Fruit fly (Drosophila melanogaster): ENCODE data around the gene Fum4.

The Fum4 gene

dm6 chr2L:10220501-10221386 is 29.4 kb upstream of the Fum4 start, which contains the start of the genes Npc1a and Prosalpha6:
Gene Npc1a (minus strand): TSS chr2L:10221216.
Gene Prosalpha6 (plus strand): TSS chr2L:10221351.
- TF ChIP-seq CG10348 (GFP tag; IDR thresholded peaks at IDR 0.05) (no peak), CG15710 (tag; optimal IDR thresholded peaks at IDR 0.05) (peak; percentile 31)

dm6 chr2L:10220010-10220409 is 28.7 kb upstream of the Fum4 start:
- TF ChIP-seq rn (GFP tag; IDR thresholded peaks at IDR 0.05) (no peak), gl (tag; optimal IDR thresholded peaks at IDR 0.05) (no peak), CG8159 (tag; optimal IDR thresholded peaks at IDR 0.05) (no peak), CG8301 (tag; optimal IDR thresholded peaks at IDR 0.05) (no peak), Ets98B (GFP tag; IDR thresholded peaks at IDR 0.05) (no peak), CG4496 (GFP tag; IDR thresholded peaks at IDR 0.05) (no peak), CG10348 (GFP tag; IDR thresholded peaks at IDR 0.05) (no peak), fd96Ca (GFP tag; IDR thresholded peaks at IDR 0.05) (no peak), CG12605 (GFP tag; IDR thresholded peaks at IDR 0.05) (no peak), Pif1B (GFP tag; optimal IDR thresholded peaks at IDR 0.05) (no peak), CG13204 (GFP tag; optimal IDR thresholded peaks at IDR 0.05) (no peak), D1 (tag; optimal IDR thresholded peaks at IDR 0.05) (no peak), CG14655 (GFP tag; optimal IDR thresholded peaks at IDR 0.05) (no peak), Pif1A (GFP tag; optimal IDR thresholded peaks at IDR 0.05) (no peak), Snoo (tag; optimal IDR thresholded peaks at IDR 0.05) (no peak), EcR (GFP tag; optimal IDR thresholded peaks at IDR 0.05) (no peak), CG9948 (tag; optimal IDR thresholded peaks at IDR 0.05) (no peak)

- TF ChIP-seq CG17806 (tag; optimal IDR thresholded peaks at IDR 0.05), result peak; percentile 10
- no peak for TF ChIP-seq Ets98B (GFP tag; IDR thresholded peaks at IDR 0.05)
Measured at dm6 chr2L:10210631-10211557, 19.6 kb upstream of the Fum4 start, which contains the start of the genes CG5727 and ath. Gene CG5727 (minus strand): TSS chr2L:10210681. Gene ath (plus strand): TSS chr2L:10211143.

dm6 chr2L:10208799-10209794 is 17.8 kb upstream of the Fum4 start, which contains the start of gene CG5731:
Gene CG5731 (minus strand): TSS chr2L:10209744.
- TF ChIP-seq CG10348 (GFP tag; IDR thresholded peaks at IDR 0.05), result no peak
- no peak for TF ChIP-seq gl (tag; optimal IDR thresholded peaks at IDR 0.05)
- no peak for TF ChIP-seq CG8301 (tag; optimal IDR thresholded peaks at IDR 0.05)
- no peak for TF ChIP-seq rn (GFP tag; IDR thresholded peaks at IDR 0.05)
- TF ChIP-seq CG12605 (GFP tag; IDR thresholded peaks at IDR 0.05), result 0 out of 2 replicates have a peak, but pooled peaks have one; percentile 21
- no peak for TF ChIP-seq D1 (tag; optimal IDR thresholded peaks at IDR 0.05)
- no peak for TF ChIP-seq Pif1B (GFP tag; optimal IDR thresholded peaks at IDR 0.05)
- no peak for TF ChIP-seq CG34367 (tag; optimal IDR thresholded peaks at IDR 0.05)
- TF ChIP-seq EcR (GFP tag; optimal IDR thresholded peaks at IDR 0.05), result peak; percentile 64
- no peak for TF ChIP-seq Pif1A (GFP tag; optimal IDR thresholded peaks at IDR 0.05)
- TF ChIP-seq CG32121 (GFP tag; IDR thresholded peaks at IDR 0.05), result 0 out of 2 replicates have a peak, but pooled peaks have one; percentile 16
- no peak for TF ChIP-seq CG15710 (tag; optimal IDR thresholded peaks at IDR 0.05)
- TF ChIP-seq Ets98B (GFP tag; IDR thresholded peaks at IDR 0.05), result no peak
- no peak for TF ChIP-seq Snoo (tag; optimal IDR thresholded peaks at IDR 0.05)
- TF ChIP-seq CG4496 (GFP tag; IDR thresholded peaks at IDR 0.05), result no peak
- no peak for TF ChIP-seq fd96Ca (GFP tag; IDR thresholded peaks at IDR 0.05)
- TF ChIP-seq CG14655 (GFP tag; optimal IDR thresholded peaks at IDR 0.05), result no peak
- no peak for TF ChIP-seq CG9948 (tag; optimal IDR thresholded peaks at IDR 0.05)
- no peak for TF ChIP-seq CG13204 (GFP tag; optimal IDR thresholded peaks at IDR 0.05)
- TF ChIP-seq CG8159 (tag; optimal IDR thresholded peaks at IDR 0.05), result no peak
- no peak for TF ChIP-seq CG17806 (tag; optimal IDR thresholded peaks at IDR 0.05)

- TF ChIP-seq CG13204 (GFP tag; optimal IDR thresholded peaks at IDR 0.05), result no peak
- TF ChIP-seq CG17806 (tag; optimal IDR thresholded peaks at IDR 0.05), result no peak
- TF ChIP-seq CG15710 (tag; optimal IDR thresholded peaks at IDR 0.05), result no peak
- TF ChIP-seq EcR (GFP tag; optimal IDR thresholded peaks at IDR 0.05), result no peak
- no peak for TF ChIP-seq Ets98B (GFP tag; IDR thresholded peaks at IDR 0.05)
- TF ChIP-seq Pif1A (GFP tag; optimal IDR thresholded peaks at IDR 0.05), result no peak
- no peak for TF ChIP-seq fd96Ca (GFP tag; IDR thresholded peaks at IDR 0.05)
- TF ChIP-seq CG14655 (GFP tag; optimal IDR thresholded peaks at IDR 0.05), result no peak
- no peak for TF ChIP-seq CG9948 (tag; optimal IDR thresholded peaks at IDR 0.05)
- no peak for TF ChIP-seq CG8301 (tag; optimal IDR thresholded peaks at IDR 0.05)
- no peak for TF ChIP-seq CG10348 (GFP tag; IDR thresholded peaks at IDR 0.05)
- TF ChIP-seq D1 (tag; optimal IDR thresholded peaks at IDR 0.05), result no peak
- TF ChIP-seq CG4496 (GFP tag; IDR thresholded peaks at IDR 0.05), result no peak
- TF ChIP-seq rn (GFP tag; IDR thresholded peaks at IDR 0.05), result no peak
- no peak for TF ChIP-seq CG34367 (tag; optimal IDR thresholded peaks at IDR 0.05)
- TF ChIP-seq gl (tag; optimal IDR thresholded peaks at IDR 0.05), result no peak
Measured at dm6 chr2L:10206633-10207162, 15.4 kb upstream of the Fum4 start, which contains the start of gene Snx17. Gene Snx17 (minus strand): TSS chr2L:10206961.

Measured in whole organism, pupa.